Fruit fly (Drosophila melanogaster): ENCODE results near the gene CG11563.

The CG11563 gene

dm6 chr3R:31736776-31737175, at the start of gene CG11563, which contains the start of gene CstF50:
CG11563 (plus strand) TSS chr3R:31737035.
CstF50 (minus strand) TSS chr3R:31736963.
- TF ChIP-seq Sin3A (optimal IDR thresholded peaks at IDR 0.05), result no peak
- TF ChIP-seq ttk (optimal IDR thresholded peaks at IDR 0.05), result no peak
- TF ChIP-seq Myc (optimal IDR thresholded peaks at IDR 0.05), result no peak

- no peak for TF ChIP-seq ttk (optimal IDR thresholded peaks at IDR 0.05)
- no peak for TF ChIP-seq h (optimal IDR thresholded peaks at IDR 0.05)
- no peak for TF ChIP-seq psq (optimal IDR thresholded peaks at IDR 0.05)
- no peak for TF ChIP-seq Myc (optimal IDR thresholded peaks at IDR 0.05)
- TF ChIP-seq insv (optimal IDR thresholded peaks at IDR 0.05), result no peak
- no peak for TF ChIP-seq Sin3A (optimal IDR thresholded peaks at IDR 0.05)
Observed at dm6 chr3R:31687782-31688181, 49.1 kb upstream of the CG11563 start.

- no peak for TF ChIP-seq Myc (optimal IDR thresholded peaks at IDR 0.05)
- TF ChIP-seq psq (optimal IDR thresholded peaks at IDR 0.05), result no peak
- no peak for TF ChIP-seq h (optimal IDR thresholded peaks at IDR 0.05)
- no peak for TF ChIP-seq Sin3A (optimal IDR thresholded peaks at IDR 0.05)
- TF ChIP-seq insv (optimal IDR thresholded peaks at IDR 0.05), result no peak
- TF ChIP-seq ttk (optimal IDR thresholded peaks at IDR 0.05), result no peak
Observed at dm6 chr3R:31688671-31689642, 47.9 kb upstream of the CG11563 start.

dm6 chr3R:31689727-31690126, 47.1 kb upstream of the CG11563 start:
- no peak for TF ChIP-seq Sin3A (optimal IDR thresholded peaks at IDR 0.05)
- no peak for TF ChIP-seq h (optimal IDR thresholded peaks at IDR 0.05)
- no peak for TF ChIP-seq psq (optimal IDR thresholded peaks at IDR 0.05)
- TF ChIP-seq Myc (optimal IDR thresholded peaks at IDR 0.05), result no peak
- TF ChIP-seq insv (optimal IDR thresholded peaks at IDR 0.05), result no peak
- TF ChIP-seq ttk (optimal IDR thresholded peaks at IDR 0.05), result no peak

dm6 chr3R:31690439-31690838, 46.4 kb upstream of the CG11563 start:
- TF ChIP-seq h (optimal IDR thresholded peaks at IDR 0.05) (no peak), insv (optimal IDR thresholded peaks at IDR 0.05) (no peak), Myc (optimal IDR thresholded peaks at IDR 0.05) (no peak), Sin3A (optimal IDR thresholded peaks at IDR 0.05) (no peak)

dm6 chr3R:31696664-31697063, 40.2 kb upstream of the CG11563 start:
- no peak for TF ChIP-seq psq (optimal IDR thresholded peaks at IDR 0.05)
- no peak for TF ChIP-seq ttk (optimal IDR thresholded peaks at IDR 0.05)
- no peak for TF ChIP-seq Myc (optimal IDR thresholded peaks at IDR 0.05)
- no peak for TF ChIP-seq h (optimal IDR thresholded peaks at IDR 0.05)
- TF ChIP-seq insv (optimal IDR thresholded peaks at IDR 0.05), result no peak
- TF ChIP-seq Sin3A (optimal IDR thresholded peaks at IDR 0.05), result no peak

- no peak for TF ChIP-seq Myc (optimal IDR thresholded peaks at IDR 0.05)
- TF ChIP-seq Sin3A (optimal IDR thresholded peaks at IDR 0.05), result no peak
- TF ChIP-seq ttk (optimal IDR thresholded peaks at IDR 0.05), result no peak
- TF ChIP-seq psq (optimal IDR thresholded peaks at IDR 0.05), result no peak
- TF ChIP-seq h (optimal IDR thresholded peaks at IDR 0.05), result no peak
Observed at dm6 chr3R:31697606-31698005, 39.2 kb upstream of the CG11563 start.

- no peak for TF ChIP-seq psq (optimal IDR thresholded peaks at IDR 0.05)
- no peak for TF ChIP-seq insv (optimal IDR thresholded peaks at IDR 0.05)
- no peak for TF ChIP-seq ttk (optimal IDR thresholded peaks at IDR 0.05)
- TF ChIP-seq h (optimal IDR thresholded peaks at IDR 0.05), result no peak
- TF ChIP-seq Myc (optimal IDR thresholded peaks at IDR 0.05), result no peak
- TF ChIP-seq Sin3A (optimal IDR thresholded peaks at IDR 0.05), result no peak
Observed at dm6 chr3R:31698143-31698776, 38.6 kb upstream of the CG11563 start.

dm6 chr3R:31700212-31700611, 36.6 kb upstream of the CG11563 start:
- TF ChIP-seq h (optimal IDR thresholded peaks at IDR 0.05), result no peak
- TF ChIP-seq insv (optimal IDR thresholded peaks at IDR 0.05), result no peak
- no peak for TF ChIP-seq Myc (optimal IDR thresholded peaks at IDR 0.05)
- TF ChIP-seq ttk (optimal IDR thresholded peaks at IDR 0.05), result no peak
- no peak for TF ChIP-seq Sin3A (optimal IDR thresholded peaks at IDR 0.05)
- no peak for TF ChIP-seq psq (optimal IDR thresholded peaks at IDR 0.05)

dm6 chr3R:31701934-31702333, 34.9 kb upstream of the CG11563 start:
- TF ChIP-seq Sin3A (optimal IDR thresholded peaks at IDR 0.05), result no peak
- TF ChIP-seq h (optimal IDR thresholded peaks at IDR 0.05), result no peak
- TF ChIP-seq insv (optimal IDR thresholded peaks at IDR 0.05), result no peak
- TF ChIP-seq psq (optimal IDR thresholded peaks at IDR 0.05), result no peak
- TF ChIP-seq ttk (optimal IDR thresholded peaks at IDR 0.05), result no peak
- no peak for TF ChIP-seq Myc (optimal IDR thresholded peaks at IDR 0.05)

dm6 chr3R:31703370-31703769, 33.5 kb upstream of the CG11563 start:
- TF ChIP-seq Sin3A (optimal IDR thresholded peaks at IDR 0.05) (no peak), insv (optimal IDR thresholded peaks at IDR 0.05) (no peak), ttk (optimal IDR thresholded peaks at IDR 0.05) (no peak), h (optimal IDR thresholded peaks at IDR 0.05) (no peak), psq (optimal IDR thresholded peaks at IDR 0.05) (no peak), Myc (optimal IDR thresholded peaks at IDR 0.05) (no peak)

dm6 chr3R:31704524-31705215, 32.2 kb upstream of the CG11563 start:
- TF ChIP-seq h (optimal IDR thresholded peaks at IDR 0.05), result no peak
- no peak for TF ChIP-seq psq (optimal IDR thresholded peaks at IDR 0.05)
- no peak for TF ChIP-seq Myc (optimal IDR thresholded peaks at IDR 0.05)
- TF ChIP-seq insv (optimal IDR thresholded peaks at IDR 0.05), result no peak
- no peak for TF ChIP-seq Sin3A (optimal IDR thresholded peaks at IDR 0.05)
- no peak for TF ChIP-seq ttk (optimal IDR thresholded peaks at IDR 0.05)

All from Kc167 (cell line).